Worm (Caenorhabditis elegans) whole organism, L2 larva: ENCODE measurements around the gene ceh-23.

Experiments used
- C34F6.9 ChIP-seq: fragments of 150-350 bp; optimal IDR thresholded peaks from 2 replicates; lab custom pipeline; 2014; ENCODE audit warnings: missing biosample characterization, missing genetic modification characterization
- F13H6.1 ChIP-seq: sonication (generic microtip); optimal IDR thresholded peaks from 2 replicates; lab custom pipeline; 2016; ENCODE audit warnings: missing genetic modification characterization, missing compliant biosample characterization
- alr-1 ChIP-seq: fragments of 150-350 bp; optimal IDR thresholded peaks from 2 replicates; lab custom pipeline; 2014; ENCODE audit warnings: missing biosample characterization, missing genetic modification characterization
- aly-2 ChIP-seq: fragments of 150-350 bp; optimal IDR thresholded peaks from 2 replicates; lab custom pipeline; 2014; ENCODE audit warnings: missing biosample characterization, missing genetic modification characterization
- ama-1 ChIP-seq: fragments of 150-350 bp; optimal IDR thresholded peaks from 2 replicates; lab custom pipeline; 2018; ENCODE audit warnings: inconsistent platforms
- blmp-1 ChIP-seq: sonication (generic microtip); optimal IDR thresholded peaks from 2 replicates; lab custom pipeline; 2017; ENCODE audit warnings: missing genetic modification characterization, mild to moderate bottlenecking, missing compliant biosample characterization, antibody characterized with exemption, moderate library complexity; ENCODE audit not compliant: insufficient read depth
- ceh-16 ChIP-seq: fragments of 150-350 bp; optimal IDR thresholded peaks from 2 replicates; lab custom pipeline; 2014; ENCODE audit warnings: missing biosample characterization, missing genetic modification characterization
- egl-27 ChIP-seq: sonication (generic microtip); optimal IDR thresholded peaks from 3 replicates; lab custom pipeline; 2017; ENCODE audit warnings: missing biosample characterization, missing genetic modification reagents, missing genetic modification characterization
- elt-1 ChIP-seq: fragments of 150-350 bp; optimal IDR thresholded peaks from 2 replicates; lab custom pipeline; 2014; ENCODE audit warnings: missing biosample characterization, missing genetic modification characterization
- gmeb-1 ChIP-seq: fragments of 150-350 bp; optimal IDR thresholded peaks from 2 replicates; lab custom pipeline; 2014; ENCODE audit warnings: missing biosample characterization, missing genetic modification characterization
- lin-11 ChIP-seq: fragments of 150-350 bp; sonication (generic microtip); optimal IDR thresholded peaks from 2 replicates; lab custom pipeline; 2014; ENCODE audit warnings: missing biosample characterization, missing genetic modification characterization, inconsistent platforms, mixed read lengths
- lin-39 ChIP-seq: fragments of 150-350 bp; optimal IDR thresholded peaks from 2 replicates; lab custom pipeline; 2014; ENCODE audit warnings: missing biosample characterization, missing genetic modification reagents, missing genetic modification characterization
- lsy-2 ChIP-seq, 2 experiments: fragments of 150-350 bp in 1 of 2; sonication (generic microtip) in 1 of 2; optimal IDR thresholded peaks; 2 replicates each; lab custom pipeline; 2014 to 2017; ENCODE audit warnings: missing biosample characterization in 2 of 2, missing genetic modification characterization in 2 of 2
- mab-5 ChIP-seq: fragments of 150-350 bp; optimal IDR thresholded peaks from 2 replicates; lab custom pipeline; 2014; ENCODE audit warnings: missing biosample characterization, missing genetic modification characterization
- mbf-1 ChIP-seq: sonication (generic microtip); optimal IDR thresholded peaks from 2 replicates; lab custom pipeline; 2017; ENCODE audit warnings: missing biosample characterization, missing genetic modification characterization
- mdl-1 ChIP-seq, 2 experiments: fragments of 150-350 bp in 1 of 2; sonication (generic microtip) in 1 of 2; optimal IDR thresholded peaks; 2 replicates each; lab custom pipeline; 2017; ENCODE audit warnings: missing biosample characterization in 2 of 2, missing genetic modification characterization in 2 of 2
- nhr-10 ChIP-seq: sonication (generic microtip); optimal IDR thresholded peaks from 2 replicates; lab custom pipeline; 2017; ENCODE audit warnings: missing biosample characterization, missing genetic modification characterization
- nhr-11 ChIP-seq: fragments of 150-350 bp; optimal IDR thresholded peaks from 2 replicates; lab custom pipeline; 2014; ENCODE audit warnings: missing biosample characterization, missing genetic modification characterization
- nhr-129 ChIP-seq: fragments of 150-350 bp; optimal IDR thresholded peaks from 2 replicates; lab custom pipeline; 2014; ENCODE audit warnings: missing biosample characterization, missing genetic modification characterization
- nhr-21 ChIP-seq: fragments of 150-350 bp; optimal IDR thresholded peaks from 2 replicates; lab custom pipeline; 2014; ENCODE audit warnings: missing biosample characterization, missing genetic modification characterization
- nhr-23 ChIP-seq: fragments of 150-350 bp; optimal IDR thresholded peaks from 2 replicates; lab custom pipeline; 2014; ENCODE audit warnings: missing biosample characterization, missing genetic modification reagents, missing genetic modification characterization
- nhr-237 ChIP-seq: fragments of 150-350 bp; optimal IDR thresholded peaks from 2 replicates; lab custom pipeline; 2014; ENCODE audit warnings: missing biosample characterization, missing genetic modification characterization
- nhr-25 ChIP-seq: fragments of 150-350 bp; sonication (generic microtip); optimal IDR thresholded peaks from 3 replicates; lab custom pipeline; 2014; ENCODE audit warnings: missing biosample characterization, missing genetic modification characterization
- nhr-77 ChIP-seq: fragments of 150-350 bp; optimal IDR thresholded peaks from 2 replicates; lab custom pipeline; 2014; ENCODE audit warnings: missing biosample characterization, missing genetic modification characterization
- peb-1 ChIP-seq: fragments of 150-350 bp; optimal IDR thresholded peaks from 2 replicates; lab custom pipeline; 2014; ENCODE audit warnings: missing biosample characterization, missing genetic modification characterization
- skn-1 ChIP-seq: sonication (generic microtip); optimal IDR thresholded peaks from 2 replicates; lab custom pipeline; 2017; ENCODE audit warnings: missing biosample characterization, missing genetic modification characterization
- sma-3 ChIP-seq: sonication (generic microtip); optimal IDR thresholded peaks from 2 replicates; lab custom pipeline; 2016; ENCODE audit warnings: missing genetic modification reagents, missing genetic modification characterization, missing compliant biosample characterization
- sma-9 ChIP-seq, 2 experiments: fragments of 150-350 bp in 1 of 2; sonication (generic microtip) in 1 of 2; optimal IDR thresholded peaks; 2 replicates each; lab custom pipeline; 2014 to 2016; ENCODE audit warnings: missing genetic modification characterization in 2 of 2, mild to moderate bottlenecking in 1 of 2, missing biosample characterization in 1 of 2, missing compliant biosample characterization in 1 of 2, missing genetic modification reagents in 1 of 2, moderate library complexity in 1 of 2
- snpc-4 ChIP-seq: fragments of 150-350 bp; optimal IDR thresholded peaks from 2 replicates; lab custom pipeline; 2014; ENCODE audit warnings: missing biosample characterization, missing genetic modification characterization
- unc-39 ChIP-seq: fragments of 150-350 bp; optimal IDR thresholded peaks from 2 replicates; lab custom pipeline; 2014; ENCODE audit warnings: missing biosample characterization, missing genetic modification characterization
- unc-55 ChIP-seq: fragments of 150-350 bp; sonication (generic microtip); optimal IDR thresholded peaks from 3 replicates; lab custom pipeline; 2014; ENCODE audit warnings: missing biosample characterization, missing genetic modification reagents, missing genetic modification characterization
- zag-1 ChIP-seq: fragments of 150-350 bp; optimal IDR thresholded peaks from 2 replicates; lab custom pipeline; 2014; ENCODE audit warnings: missing biosample characterization, missing genetic modification characterization
- ztf-11 ChIP-seq: sonication (generic microtip); optimal IDR thresholded peaks from 2 replicates; lab custom pipeline; 2017; ENCODE audit warnings: missing biosample characterization, missing genetic modification characterization

ceh-23 gene

DNA sequence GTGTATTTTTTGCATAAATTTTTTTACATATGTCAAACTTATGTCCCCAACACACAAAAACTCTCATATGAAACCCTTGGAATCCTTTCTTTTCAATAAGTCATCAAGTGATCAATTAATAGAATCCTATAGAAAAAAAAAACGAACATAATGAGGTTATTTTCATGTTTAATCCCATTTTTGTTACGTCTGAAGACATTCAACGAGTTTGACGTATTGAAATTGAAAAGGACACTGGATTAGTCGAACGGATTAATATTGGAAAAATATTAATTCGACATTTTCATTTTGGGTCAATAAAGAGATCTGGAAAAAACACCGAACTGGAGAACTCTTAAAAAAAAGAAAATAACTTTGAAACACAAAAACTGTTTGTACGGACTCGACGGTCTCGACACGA is 6.9 kb upstream of the ceh-23 start:
- TF ChIP-seq nhr-10 (tag; lab: Kevin White, UChicago) (no peak), nhr-129 (tag; lab: Kevin White, UChicago) (no peak), blmp-1 (tag; lab: Kevin White, UChicago) (no peak), egl-27 (tag; lab: Kevin White, UChicago) (no peak), alr-1 (tag; lab: Kevin White, UChicago) (no peak), ceh-16 (tag; lab: Kevin White, UChicago) (no peak), skn-1 (tag; lab: Kevin White, UChicago) (no peak), nhr-237 (no peak), unc-55 (GFP tag; lab: Kevin White, UChicago) (no peak), aly-2 (no peak), lsy-2 (tag; optimal IDR thresholded peaks at IDR 0.05; lab: Kevin White, UChicago) (no peak), sma-3 (GFP tag; lab: Kevin White, UChicago) (no peak), ama-1 (lab: Kevin White, UChicago) (no peak), peb-1 (tag; lab: Kevin White, UChicago) (no peak), unc-39 (tag; lab: Kevin White, UChicago) (no peak), nhr-23 (tag; lab: Kevin White, UChicago) (no peak), elt-1 (tag; lab: Kevin White, UChicago) (no peak), snpc-4 (tag; lab: Kevin White, UChicago) (no peak)

DNA sequence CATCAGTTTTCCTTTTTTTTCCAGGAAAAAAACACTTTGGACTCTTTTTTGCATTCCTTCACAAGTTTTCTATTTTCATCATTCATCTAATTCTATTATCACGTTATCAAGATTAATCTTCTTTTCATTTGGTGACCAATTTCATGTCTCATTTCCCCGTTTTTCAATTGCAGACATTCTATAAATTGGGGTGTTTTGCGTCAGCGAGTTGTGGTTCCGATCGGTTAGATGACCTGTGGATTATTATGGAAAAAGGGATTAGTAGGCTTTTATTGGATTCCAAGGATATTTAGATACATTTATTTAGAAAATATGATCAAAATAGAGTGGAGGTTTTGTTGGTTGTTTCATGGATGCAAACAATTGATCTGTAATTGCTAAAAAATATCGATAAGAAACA is 4.5 kb upstream of the ceh-23 start:
- TF ChIP-seq nhr-237 = no peak
- TF ChIP-seq nhr-11 (tag; lab: Kevin White, UChicago) = no peak
- no peak for TF ChIP-seq C34F6.9
- TF ChIP-seq alr-1 (tag; lab: Kevin White, UChicago) = no peak
- no peak for TF ChIP-seq nhr-21
- no peak for TF ChIP-seq lin-11 (tag; lab: Kevin White, UChicago)
- no peak for TF ChIP-seq skn-1 (tag; lab: Kevin White, UChicago)
- no peak for TF ChIP-seq nhr-23 (tag; lab: Kevin White, UChicago)
- TF ChIP-seq zag-1 = no peak
- no peak for TF ChIP-seq sma-9 (GFP tag; optimal IDR thresholded peaks at IDR 0.05; lab: Kevin White, UChicago)
- no peak for TF ChIP-seq sma-9 (tag; optimal IDR thresholded peaks at IDR 0.05; lab: Kevin White, UChicago)
- no peak for TF ChIP-seq mdl-1 (tag; optimal IDR thresholded peaks at IDR 0.05; lab: Kevin White, UChicago)
- no peak for TF ChIP-seq nhr-10 (tag; lab: Kevin White, UChicago)
- no peak for TF ChIP-seq ceh-16 (tag; lab: Kevin White, UChicago)
- no peak for TF ChIP-seq gmeb-1
- no peak for TF ChIP-seq F13H6.1 (tag; lab: Kevin White, UChicago)
- TF ChIP-seq mab-5 (tag; lab: Kevin White, UChicago) = no peak
- TF ChIP-seq lin-39 (tag; lab: Kevin White, UChicago) = no peak
- TF ChIP-seq ama-1 (lab: Kevin White, UChicago) = no peak
- TF ChIP-seq blmp-1 (tag; lab: Kevin White, UChicago) = no peak

DNA sequence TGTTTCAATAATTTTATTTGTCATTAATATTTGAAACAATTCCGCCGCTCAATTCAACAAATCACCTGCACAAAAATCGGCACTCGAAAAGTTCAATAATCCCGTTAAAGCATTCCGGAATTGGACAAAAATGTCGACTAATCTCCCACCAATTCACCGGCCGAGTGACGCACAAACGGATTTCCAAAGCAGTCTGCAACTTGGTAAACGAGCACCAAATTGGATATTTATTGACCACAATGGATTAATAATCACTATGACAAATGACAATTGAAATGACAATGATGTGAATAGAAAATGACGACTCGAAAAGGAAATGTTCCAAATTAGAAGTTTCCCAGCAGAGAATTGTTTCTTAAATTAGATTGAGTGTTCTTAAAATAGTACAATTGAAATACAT is 3.7 kb upstream of the ceh-23 start:
- peak; percentile 38 for TF ChIP-seq sma-9 (GFP tag; optimal IDR thresholded peaks at IDR 0.05; lab: Kevin White, UChicago)
- no peak for TF ChIP-seq sma-9 (tag; optimal IDR thresholded peaks at IDR 0.05; lab: Kevin White, UChicago)
- TF ChIP-seq zag-1 = no peak

DNA sequence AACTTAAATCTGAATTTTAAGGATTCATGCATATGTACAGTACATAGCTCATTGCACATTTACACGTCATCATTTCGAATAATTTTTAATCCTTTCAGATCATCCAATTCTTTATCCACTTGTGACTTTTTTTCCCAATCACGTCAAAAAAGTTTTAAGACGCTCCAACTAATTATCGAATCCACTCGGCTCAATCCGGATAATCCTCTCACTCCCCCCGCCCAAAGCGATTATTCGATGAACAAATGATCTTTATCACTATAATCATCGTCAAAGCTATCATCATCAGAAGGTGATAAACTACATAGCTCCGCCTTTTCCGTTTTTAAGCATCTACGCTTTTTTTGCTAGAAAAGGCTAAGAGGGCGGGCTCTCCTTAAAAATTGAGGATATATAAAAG is 1.8 kb upstream of the ceh-23 start:
- TF ChIP-seq aly-2 (no peak), ama-1 (lab: Kevin White, UChicago) (no peak), mdl-1 (tag; optimal IDR thresholded peaks at IDR 0.05; lab: Kevin White, UChicago) (no peak), lin-39 (tag; lab: Kevin White, UChicago) (no peak), mbf-1 (tag; lab: Kevin White, UChicago) (no peak), unc-39 (tag; lab: Kevin White, UChicago) (no peak), skn-1 (tag; lab: Kevin White, UChicago) (no peak), alr-1 (tag; lab: Kevin White, UChicago) (no peak), mab-5 (tag; lab: Kevin White, UChicago) (no peak), ztf-11 (tag; lab: Kevin White, UChicago) (no peak), nhr-77 (tag; lab: Kevin White, UChicago) (no peak)

DNA sequence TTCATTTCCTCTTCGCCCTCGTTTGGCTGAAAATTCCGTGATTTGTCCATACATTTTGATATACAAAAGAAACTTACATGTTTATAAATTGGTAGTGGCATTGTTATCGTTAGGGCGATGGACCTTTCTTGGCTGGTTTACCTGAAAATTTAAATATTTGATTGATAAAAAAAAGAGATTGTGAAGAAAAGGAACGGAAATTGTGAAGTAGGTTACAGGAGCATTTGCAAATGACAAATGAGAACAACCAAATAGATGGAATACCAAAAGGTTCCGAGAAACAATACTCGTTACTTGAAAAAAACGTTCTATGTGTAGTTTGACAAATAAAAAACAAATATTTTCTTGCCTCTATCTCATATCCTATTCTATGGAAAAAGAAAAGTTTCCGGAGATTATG is 4.1 kb downstream of the ceh-23 start, which contains the start of gene ZK652.8:
Gene ZK652.8 (minus strand): TSS at position 101 of the 400 bp plus-strand sequence.
- no peak for TF ChIP-seq C34F6.9
- no peak for TF ChIP-seq nhr-25
- TF ChIP-seq, all 48 proteins: peak for 0
